Worm (Caenorhabditis elegans) whole organism, late embryonic: Measurements from ENCODE around the gene sre-13.

ENCODE experiments used
- ama-1 ChIP-seq: fragments of 150-350 bp; optimal IDR thresholded peaks from 2 replicates; lab custom pipeline; 2014
- pag-3 ChIP-seq: sonication (generic microtip); optimal IDR thresholded peaks from 2 replicates; lab custom pipeline; 2016; ENCODE audit warnings: missing compliant biosample characterization, missing genetic modification characterization, borderline replicate concordance
- ref-2 ChIP-seq: sonication (generic microtip); optimal IDR thresholded peaks from 2 replicates; lab custom pipeline; 2016; ENCODE audit warnings: missing genetic modification characterization, missing compliant biosample characterization
- unc-3 ChIP-seq, 2 experiments: fragments of 200-800 bp in 1 of 2; sonication (Bioruptor generic) in 1 of 2; sonication (generic microtip) in 1 of 2; conservative IDR thresholded peaks in 1 of 2; optimal IDR thresholded peaks in 1 of 2; 2 replicates each; pipeline versions ENCODE4 v1.3.6 to Lab custom; 2016 to 2022; ENCODE audit warnings: missing compliant biosample characterization in 2 of 2, missing genetic modification characterization in 2 of 2, missing genetic modification reagents in 1 of 2
- unc-42 ChIP-seq: sonication (generic microtip); optimal IDR thresholded peaks from 2 replicates; lab custom pipeline; 2016; ENCODE audit warnings: missing genotype, missing genetic modification characterization, missing compliant biosample characterization
- unc-86 ChIP-seq: sonication (generic microtip); optimal IDR thresholded peaks from 2 replicates; lab custom pipeline; 2016; ENCODE audit warnings: missing genetic modification characterization, missing compliant biosample characterization
- ztf-16 ChIP-seq: sonication (generic microtip); optimal IDR thresholded peaks from 2 replicates; lab custom pipeline; 2017; ENCODE audit warnings: missing genetic modification characterization, missing compliant biosample characterization

DNA sequence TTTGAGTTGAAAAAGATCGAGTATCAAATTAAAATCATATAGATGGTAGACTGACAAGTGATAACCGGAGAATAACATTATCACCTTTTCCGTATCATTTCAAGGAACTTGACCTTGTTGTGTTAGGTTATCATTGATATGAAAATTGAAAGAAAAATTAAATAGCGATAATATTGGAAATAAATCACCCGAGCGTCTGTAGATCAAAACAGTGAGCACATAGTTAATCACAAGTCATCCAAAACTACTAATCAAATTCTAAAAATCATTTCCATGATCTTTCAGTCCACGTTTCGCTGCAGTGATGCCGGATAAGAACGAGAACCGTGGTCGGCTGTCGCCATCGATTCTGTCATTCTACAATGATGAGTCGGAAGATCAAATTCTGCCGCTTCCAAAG is 16.8 kb downstream of the sre-13 start:
- TF ChIP-seq ztf-16: no peak
- TF ChIP-seq ama-1 (lab: Kevin White, UChicago): no peak
- no peak for TF ChIP-seq unc-86
- TF ChIP-seq unc-3 (GFP tag; conservative IDR thresholded peaks at IDR 0.05; lab: Robert Waterston, UW): no peak
- no peak for TF ChIP-seq unc-3 (tag; optimal IDR thresholded peaks at IDR 0.05; lab: Kevin White, UChicago)
- no peak for TF ChIP-seq ref-2 (tag; lab: Kevin White, UChicago)
- no peak for TF ChIP-seq pag-3 (tag; lab: Kevin White, UChicago)
- TF ChIP-seq unc-42 (tag; lab: Kevin White, UChicago): no peak
